Fruit fly (Drosophila melanogaster) whole organism: Measurements from ENCODE around the gene Ace.

Experiments used
- CG8478 ChIP-seq: fragments of >200 bp; optimal IDR thresholded peaks from 2 replicates; lab custom pipeline; 2018; ENCODE audit warnings: inconsistent platforms
- Dll ChIP-seq: fragments of >200 bp; optimal IDR thresholded peaks from 2 replicates; lab custom pipeline; 2017
- EcR ChIP-seq, 2 experiments: fragments of >200 bp; optimal IDR thresholded peaks; 2 replicates each; lab custom pipeline; 2017; ENCODE audit warnings: missing biosample characterization in 2 of 2, missing genetic modification characterization in 2 of 2, missing genetic modification reagents in 2 of 2
- pan ChIP-seq: fragments of >200 bp; optimal IDR thresholded peaks from 2 replicates; lab custom pipeline; 2017
- psq ChIP-seq: fragments of >200 bp; optimal IDR thresholded peaks from 2 replicates; lab custom pipeline; 2017
- usp ChIP-seq: fragments of >200 bp; optimal IDR thresholded peaks from 2 replicates; lab custom pipeline; 2017; ENCODE audit warnings: missing biosample characterization, missing genetic modification characterization, mixed read lengths

- TF ChIP-seq pan (lab: Kevin White, UChicago) (no peak), usp (GFP tag; lab: Kevin White, UChicago) (no peak), Dll (lab: Kevin White, UChicago) (no peak), EcR (GFP tag; optimal IDR thresholded peaks at IDR 0.05; lab: Kevin White, UChicago) (no peak), CG8478 (no peak), psq (lab: Kevin White, UChicago) (no peak)
Measured at dm6 chr3R:13305318-13305899, 46.1 kb upstream of the Ace start.
